Fruit fly (Drosophila melanogaster): Measurements from ENCODE around the gene CG6059.
A peak's percentile ranks its signal among the peaks of the same experiment; 100 is the strongest.

The CG6059 gene

dm6 chr3R:27153062-27153878 lies 28.8 kb upstream of the CG6059 start (continued):
- TF ChIP-seq ac (GFP tag; optimal IDR thresholded peaks at IDR 0.05) (no peak), CG31365 (tag; optimal IDR thresholded peaks at IDR 0.05) (no peak), oc (tag; optimal IDR thresholded peaks at IDR 0.05) (no peak), psq (GFP tag; optimal IDR thresholded peaks at IDR 0.05) (no peak)

dm6 chr3R:27152129-27152968 lies 27.9 kb upstream of the CG6059 start:
- TF ChIP-seq sqz (GFP tag; optimal IDR thresholded peaks at IDR 0.05) = no peak
- no peak for TF ChIP-seq tna (GFP tag; IDR thresholded peaks at IDR 0.05; ENCODE audit: partially characterized antibody)
- TF ChIP-seq D19A (tag; optimal IDR thresholded peaks at IDR 0.05) = peak; percentile 21
- TF ChIP-seq HLH54F (GFP tag; optimal IDR thresholded peaks at IDR 0.05) = peak; percentile 30
- no peak for TF ChIP-seq repo (GFP tag; optimal IDR thresholded peaks at IDR 0.05)
- no peak for TF ChIP-seq z (GFP tag; IDR thresholded peaks at IDR 0.05)
- peak; percentile 52 for TF ChIP-seq CG12391 (tag; optimal IDR thresholded peaks at IDR 0.05)
- no peak for TF ChIP-seq CG1792 (GFP tag; optimal IDR thresholded peaks at IDR 0.05)
- no peak for TF ChIP-seq pros (GFP tag; optimal IDR thresholded peaks at IDR 0.05)
- TF ChIP-seq trem (tag; optimal IDR thresholded peaks at IDR 0.05) = no peak
- no peak for TF ChIP-seq unc-4 (GFP tag; IDR thresholded peaks at IDR 0.05; ENCODE audit: partially characterized antibody)
- TF ChIP-seq zen (tag; optimal IDR thresholded peaks at IDR 0.05) = peak; percentile 4
- TF ChIP-seq CkIIα-i1 (GFP tag; IDR thresholded peaks at IDR 0.05) = no peak
- 0 out of 2 replicates have a peak, but pooled peaks have one; percentile 28 for TF ChIP-seq stc (GFP tag; IDR thresholded peaks at IDR 0.05)
- TF ChIP-seq sd (tag; optimal IDR thresholded peaks at IDR 0.05) = peak; percentile 59
- TF ChIP-seq Fer2 (tag; optimal IDR thresholded peaks at IDR 0.05) = peak; percentile 26
- TF ChIP-seq CG12942 (GFP tag; optimal IDR thresholded peaks at IDR 0.05) = peak; percentile 10
- peak; percentile 48 for TF ChIP-seq CG8924 (tag; optimal IDR thresholded peaks at IDR 0.05)
- TF ChIP-seq CG9932 (GFP tag; IDR thresholded peaks at IDR 0.05) = peak; percentile 64
- no peak for TF ChIP-seq CG11093 (GFP tag; IDR thresholded peaks at IDR 0.05)
- peak; percentile 5 for TF ChIP-seq gcm (GFP tag; optimal IDR thresholded peaks at IDR 0.05)
- peak; percentile 25 for TF ChIP-seq YL-1 (GFP tag; optimal IDR thresholded peaks at IDR 0.05)
- TF ChIP-seq CG10267 (tag; optimal IDR thresholded peaks at IDR 0.05) = peak; percentile 19
- TF ChIP-seq sc (optimal IDR thresholded peaks at IDR 0.05) = no peak
- no peak for TF ChIP-seq sc (GFP tag; optimal IDR thresholded peaks at IDR 0.05)
- TF ChIP-seq CG32532 (GFP tag; IDR thresholded peaks at IDR 0.05) = peak; percentile 50
- no peak for TF ChIP-seq chinmo (GFP tag; IDR thresholded peaks at IDR 0.05; ENCODE audit: partially characterized antibody)
- TF ChIP-seq CG10366 (GFP tag; IDR thresholded peaks at IDR 0.05) = 0 out of 2 replicates have a peak, but pooled peaks have one; percentile 18
- TF ChIP-seq Oli (tag; optimal IDR thresholded peaks at IDR 0.05) = peak; percentile 59
- TF ChIP-seq TFAM (GFP tag; optimal IDR thresholded peaks at IDR 0.05) = no peak
- TF ChIP-seq CG11456 (GFP tag; IDR thresholded peaks at IDR 0.05) = no peak
- peak; percentile 43 for TF ChIP-seq CG9437 (GFP tag; optimal IDR thresholded peaks at IDR 0.05)
- peak; percentile 38 for TF ChIP-seq cwo (GFP tag; optimal IDR thresholded peaks at IDR 0.05)
- TF ChIP-seq CG3163 (GFP tag; optimal IDR thresholded peaks at IDR 0.05) = no peak
- TF ChIP-seq Atf3 (GFP tag; optimal IDR thresholded peaks at IDR 0.05) = no peak
- no peak for TF ChIP-seq Dip2 (GFP tag; IDR thresholded peaks at IDR 0.05)
- TF ChIP-seq gem (tag; optimal IDR thresholded peaks at IDR 0.05) = peak; percentile 77
- TF ChIP-seq CG7786 (GFP tag; optimal IDR thresholded peaks at IDR 0.05) = peak; percentile 45
- no peak for TF ChIP-seq Camta (GFP tag; optimal IDR thresholded peaks at IDR 0.05)
- TF ChIP-seq slbo (GFP tag; IDR thresholded peaks at IDR 0.05) = peak; percentile 65
- peak; percentile 46 for TF ChIP-seq CG13624 (GFP tag; optimal IDR thresholded peaks at IDR 0.05)
- no peak for TF ChIP-seq CG8359 (GFP tag; optimal IDR thresholded peaks at IDR 0.05; ENCODE audit: borderline replicate concordance)
